Worm (Caenorhabditis elegans) whole organism, L4/young adult: ENCODE measurements around the gene ogdh-1.

Experiments used
- W03F9.2 ChIP-seq: fragments of 150-350 bp; optimal IDR thresholded peaks from 2 replicates; lab custom pipeline; 2014; ENCODE audit warnings: missing biosample characterization, missing genetic modification characterization
- dao-5 ChIP-seq: sonication (generic microtip); optimal IDR thresholded peaks from 2 replicates; lab custom pipeline; 2016; ENCODE audit warnings: missing genotype, missing genetic modification characterization, moderate library complexity, missing compliant biosample characterization
- him-1 ChIP-seq: sonication (generic microtip); optimal IDR thresholded peaks from 2 replicates; lab custom pipeline; 2016; ENCODE audit warnings: missing genotype, missing genetic modification reagents, missing genetic modification characterization, missing compliant biosample characterization

ce11 chrIV:4705182-4705581 lies 1.4 kb upstream of the ogdh-1 start:
- TF ChIP-seq dao-5 (no peak), him-1 (tag; lab: Kevin White, UChicago) (no peak), W03F9.2 (tag; lab: Kevin White, UChicago) (peak; percentile 41)
